ENCODE assay signal across 1 fruit fly cellular context in genomic region chr3R:8013121-8014009, dm6.
A peak's percentile ranks its signal among the peaks of the same experiment; 100 is the strongest.
TF ChIP-seq lines count a peak whose summit lies in the region.

Gene CG10435, minus strand, starts transcription at chr3R:8013201.
Gene Pbp95, plus strand, starts transcription at chr3R:8013791.

TF ChIP-seq in whole organism, embryonic, 481 proteins besides CTCF, POLR2A, EP300 and RAD21 (continued from another document):
- 0 out of 2 replicates have a peak, but pooled peaks have one; percentile 32 for TF ChIP-seq nerfin-2 (GFP tag; IDR thresholded peaks at IDR 0.05; lab: Robert Waterston, UW; ENCODE audit: partially characterized antibody)
- no peak for TF ChIP-seq lov (optimal IDR thresholded peaks at IDR 0.05; lab: Kevin White, UChicago)
- TF ChIP-seq lov (GFP tag; IDR thresholded peaks at IDR 0.05; lab: Robert Waterston, UW), result no peak
- TF ChIP-seq CG13624 (GFP tag; optimal IDR thresholded peaks at IDR 0.05; lab: Kevin White, UChicago), result peak; percentile 66
- TF ChIP-seq sug (tag; optimal IDR thresholded peaks at IDR 0.05; lab: Kevin White, UChicago), result no peak
- TF ChIP-seq bcd (GFP tag; optimal IDR thresholded peaks at IDR 0.05; lab: Kevin White, UChicago), result peak; percentile 48
- TF ChIP-seq da (GFP tag; optimal IDR thresholded peaks at IDR 0.05; lab: Kevin White, UChicago), result no peak
- TF ChIP-seq Lpt (GFP tag; optimal IDR thresholded peaks at IDR 0.05; lab: Kevin White, UChicago), result no peak
- TF ChIP-seq CG12942 (GFP tag; optimal IDR thresholded peaks at IDR 0.05; lab: Kevin White, UChicago), result peak; percentile 41
- no peak for TF ChIP-seq Gsc (GFP tag; IDR thresholded peaks at IDR 0.05; lab: Robert Waterston, UW)
- peak; percentile 48; the same call in 1 of the 2 replicates for TF ChIP-seq CG32772 (GFP tag; IDR thresholded peaks at IDR 0.05; lab: Robert Waterston, UW)
- TF ChIP-seq lola (GFP tag; optimal IDR thresholded peaks at IDR 0.05; lab: Kevin White, UChicago), result peak in 1 of 3 experiments; percentile 57
- no peak for TF ChIP-seq run (tag; optimal IDR thresholded peaks at IDR 0.05; lab: Kevin White, UChicago)
- TF ChIP-seq Camta (GFP tag; optimal IDR thresholded peaks at IDR 0.05; lab: Kevin White, UChicago), result peak; percentile 52
- 0 out of 3 replicates have a peak, but pooled peaks have one; percentile 6 for TF ChIP-seq ase (GFP tag; IDR thresholded peaks at IDR 0.05; lab: Robert Waterston, UW)
- no peak for TF ChIP-seq CG8290 (GFP tag; optimal IDR thresholded peaks at IDR 0.05; lab: Kevin White, UChicago)
- TF ChIP-seq CG8290 (tag; optimal IDR thresholded peaks at IDR 0.05; lab: Kevin White, UChicago), result no peak
- TF ChIP-seq sr (GFP tag; IDR thresholded peaks at IDR 0.05; lab: Robert Waterston, UW), result 0 out of 3 replicates have a peak, but pooled peaks have one; percentile 19
- peak; percentile 83 for TF ChIP-seq Nf-YC (tag; optimal IDR thresholded peaks at IDR 0.05; lab: Kevin White, UChicago)
- TF ChIP-seq prd (optimal IDR thresholded peaks at IDR 0.05; lab: Kevin White, UChicago), result no peak
- peak; percentile 39; the same call in 1 of the 3 replicates for TF ChIP-seq prd (GFP tag; IDR thresholded peaks at IDR 0.05; lab: Robert Waterston, UW)
- TF ChIP-seq toy (GFP tag; IDR thresholded peaks at IDR 0.05; lab: Robert Waterston, UW), result 0 out of 2 replicates have a peak, but pooled peaks have one; percentile 38
- TF ChIP-seq Trl (optimal IDR thresholded peaks at IDR 0.05; lab: Kevin White, UChicago), result no peak
- peak; percentile 57 for TF ChIP-seq Trl (GFP tag; optimal IDR thresholded peaks at IDR 0.05; lab: Kevin White, UChicago)
- TF ChIP-seq Hmx (GFP tag; optimal IDR thresholded peaks at IDR 0.05; lab: Kevin White, UChicago), result peak; percentile 39
- no peak for TF ChIP-seq Lim3 (GFP tag; IDR thresholded peaks at IDR 0.05; lab: Robert Waterston, UW)
- TF ChIP-seq tgo (GFP tag; IDR thresholded peaks at IDR 0.05; lab: Robert Waterston, UW), result peak; percentile 48; the same call in 2 of the 3 replicates
- no peak for TF ChIP-seq CG15073 (GFP tag; optimal IDR thresholded peaks at IDR 0.05; lab: Kevin White, UChicago)
- TF ChIP-seq CG7963 (GFP tag; IDR thresholded peaks at IDR 0.05; lab: Robert Waterston, UW; ENCODE audit: partially characterized antibody), result 0 out of 3 replicates have a peak, but pooled peaks have one; percentile 26
- peak; percentile 70 for TF ChIP-seq NFAT (GFP tag; IDR thresholded peaks at IDR 0.05; lab: Robert Waterston, UW)
